Fruit fly (Drosophila melanogaster) whole organism, prepupa: ENCODE data around the gene CG31205.

Experiments
- Blimp-1 ChIP-seq: fragments of 200-800 bp; sonication (Bioruptor generic); optimal IDR thresholded peaks from 3 replicates; lab custom pipeline; 2017; ENCODE audit warnings: missing biosample characterization, missing genetic modification characterization, mild to moderate bottlenecking, moderate library complexity, missing genetic modification reagents
- CG10631 ChIP-seq: fragments of 200-800 bp; sonication (Bioruptor generic); optimal IDR thresholded peaks from 2 replicates; lab custom pipeline; 2016; ENCODE audit warnings: missing biosample characterization, missing genetic modification characterization
- CG10669 ChIP-seq: fragments of 200-800 bp; sonication (Bioruptor generic); optimal IDR thresholded peaks from 3 replicates; lab custom pipeline; 2018; ENCODE audit warnings: missing biosample characterization, mild to moderate bottlenecking, missing genetic modification characterization, moderate library complexity
- CG11294 ChIP-seq: fragments of 200-800 bp; sonication (Bioruptor generic); IDR thresholded peaks from 2 replicates; pipeline ENCODE4 v1.3.6; 2022; ENCODE audit warnings: missing biosample characterization, missing genetic modification characterization
- CG11762 ChIP-seq: fragments of 200-800 bp; sonication (Bioruptor generic); optimal IDR thresholded peaks from 3 replicates; lab custom pipeline; 2016; ENCODE audit warnings: missing biosample characterization, missing genetic modification characterization; ENCODE audit not compliant: insufficient read depth
- CG11902 ChIP-seq: fragments of 200-800 bp; sonication (Bioruptor generic); optimal IDR thresholded peaks from 3 replicates; lab custom pipeline; 2016; ENCODE audit warnings: missing biosample characterization, missing genetic modification characterization
- CG15336 ChIP-seq: fragments of 200-800 bp; sonication (Bioruptor generic); IDR thresholded peaks from 2 replicates; pipeline ENCODE4 v1.3.6; 2022; ENCODE audit warnings: missing biosample characterization, missing genetic modification characterization
- CG1621 ChIP-seq: fragments of 200-800 bp; sonication (Bioruptor generic); optimal IDR thresholded peaks from 3 replicates; lab custom pipeline; 2018; ENCODE audit warnings: missing biosample characterization, mild to moderate bottlenecking, missing genetic modification characterization
- CG16779 ChIP-seq: fragments of 200-800 bp; sonication (Bioruptor generic); optimal IDR thresholded peaks from 3 replicates; lab custom pipeline; 2017; ENCODE audit warnings: missing biosample characterization, mild to moderate bottlenecking, missing genetic modification characterization
- CG32006 ChIP-seq: fragments of 200-800 bp; sonication (Bioruptor generic); optimal IDR thresholded peaks from 3 replicates; lab custom pipeline; 2017; ENCODE audit warnings: missing biosample characterization, mild to moderate bottlenecking, missing genetic modification characterization
- CG3919 ChIP-seq: fragments of 200-800 bp; sonication (Bioruptor generic); optimal IDR thresholded peaks from 3 replicates; lab custom pipeline; 2016; ENCODE audit warnings: missing biosample characterization, missing genetic modification characterization
- CG4318 ChIP-seq: fragments of 200-800 bp; sonication (Bioruptor generic); optimal IDR thresholded peaks from 3 replicates; lab custom pipeline; 2017; ENCODE audit warnings: missing biosample characterization, mild to moderate bottlenecking, missing genetic modification characterization
- CG6276 ChIP-seq: fragments of 200-800 bp; sonication (Bioruptor generic); optimal IDR thresholded peaks from 2 replicates; lab custom pipeline; 2017; ENCODE audit warnings: missing biosample characterization, mild to moderate bottlenecking, missing genetic modification characterization
- CG6792 ChIP-seq: fragments of 200-800 bp; sonication (Bioruptor generic); optimal IDR thresholded peaks from 3 replicates; lab custom pipeline; 2016; ENCODE audit warnings: missing biosample characterization, missing genetic modification characterization
- CG6808 ChIP-seq: fragments of 200-800 bp; sonication (Bioruptor generic); optimal IDR thresholded peaks from 3 replicates; lab custom pipeline; 2017; ENCODE audit warnings: missing biosample characterization, missing genetic modification characterization, mild to moderate bottlenecking, moderate library complexity, missing genetic modification reagents
- CG6854 ChIP-seq: fragments of 200-800 bp; sonication (Bioruptor generic); optimal IDR thresholded peaks from 2 replicates; lab custom pipeline; 2017; ENCODE audit warnings: missing biosample characterization, mild to moderate bottlenecking, missing genetic modification characterization
- CG7368 ChIP-seq: fragments of 200-800 bp; sonication (Bioruptor generic); optimal IDR thresholded peaks from 3 replicates; lab custom pipeline; 2016; ENCODE audit warnings: missing biosample characterization, missing genetic modification characterization
- CG8119 ChIP-seq: fragments of 200-800 bp; sonication (Bioruptor generic); IDR thresholded peaks from 3 replicates; pipeline ENCODE4 v1.3.6; 2022; ENCODE audit warnings: missing biosample characterization, missing genetic modification characterization
- CG8319 ChIP-seq: fragments of 200-800 bp; sonication (Bioruptor generic); optimal IDR thresholded peaks from 3 replicates; lab custom pipeline; 2016; ENCODE audit warnings: missing biosample characterization, missing genetic modification characterization
- CG8632 ChIP-seq: fragments of 200-800 bp; sonication (Bioruptor generic); optimal IDR thresholded peaks from 3 replicates; lab custom pipeline; 2016; ENCODE audit warnings: missing biosample characterization, missing genetic modification characterization
- CG9139 ChIP-seq: fragments of 200-800 bp; sonication (Bioruptor generic); optimal IDR thresholded peaks from 3 replicates; lab custom pipeline; 2017; ENCODE audit warnings: missing biosample characterization, mild to moderate bottlenecking, missing genetic modification characterization
- Eip75B ChIP-seq: fragments of 200-800 bp; sonication (Bioruptor generic); optimal IDR thresholded peaks from 3 replicates; lab custom pipeline; 2016; ENCODE audit warnings: missing biosample characterization, missing genetic modification characterization
- Eip78C ChIP-seq: fragments of 200-800 bp; sonication (Bioruptor generic); peaks from one replicate; lab custom pipeline; 2016; ENCODE audit warnings: missing biosample characterization, missing genetic modification characterization
- Eip93F ChIP-seq: fragments of 200-800 bp; sonication (Bioruptor generic); optimal IDR thresholded peaks from 2 replicates; lab custom pipeline; 2016; ENCODE audit warnings: missing biosample characterization, mild to moderate bottlenecking, missing genetic modification characterization
- Ets21C ChIP-seq: fragments of 200-800 bp; sonication (Bioruptor generic); optimal IDR thresholded peaks from 3 replicates; lab custom pipeline; 2016; ENCODE audit warnings: missing biosample characterization, missing genetic modification characterization
- Gug ChIP-seq: fragments of 200-800 bp; sonication (Bioruptor generic); IDR thresholded peaks from 2 replicates; pipeline ENCODE4 v1.3.6; 2022; ENCODE audit warnings: missing biosample characterization, missing genetic modification characterization
- Hr38 ChIP-seq: sonication (Bioruptor generic); optimal IDR thresholded peaks from 2 replicates; lab custom pipeline; 2016; ENCODE audit warnings: missing biosample characterization, missing genetic modification characterization
- Hr39 ChIP-seq: fragments of 200-800 bp; sonication (Bioruptor generic); optimal IDR thresholded peaks from 2 replicates; lab custom pipeline; 2016; ENCODE audit warnings: missing biosample characterization, missing genetic modification characterization
- Hr4 ChIP-seq: fragments of 200-800 bp; sonication (Bioruptor generic); optimal IDR thresholded peaks from 3 replicates; lab custom pipeline; 2016; ENCODE audit warnings: missing biosample characterization, missing genetic modification characterization
- Lpt ChIP-seq: fragments of 200-800 bp; sonication (Bioruptor generic); optimal IDR thresholded peaks from 3 replicates; lab custom pipeline; 2016; ENCODE audit warnings: missing biosample characterization, missing genetic modification characterization
- Met ChIP-seq: fragments of 200-800 bp; sonication (Bioruptor generic); optimal IDR thresholded peaks from 3 replicates; lab custom pipeline; 2016; ENCODE audit warnings: missing biosample characterization, missing genetic modification characterization
- Smox ChIP-seq: fragments of 200-800 bp; sonication (Bioruptor generic); optimal IDR thresholded peaks from 3 replicates; lab custom pipeline; 2016; ENCODE audit warnings: missing biosample characterization, missing genetic modification characterization
- Sox102F ChIP-seq: fragments of 200-800 bp; sonication (Bioruptor generic); optimal IDR thresholded peaks from 2 replicates; lab custom pipeline; 2016; ENCODE audit warnings: missing biosample characterization, mild to moderate bottlenecking, missing genetic modification characterization
- Sox14 ChIP-seq: fragments of 200-800 bp; sonication (Bioruptor generic); optimal IDR thresholded peaks from 3 replicates; lab custom pipeline; 2016; ENCODE audit warnings: missing biosample characterization, missing genetic modification characterization
- Sox15 ChIP-seq: fragments of 200-800 bp; sonication (Bioruptor generic); optimal IDR thresholded peaks from 3 replicates; lab custom pipeline; 2016; ENCODE audit warnings: missing biosample characterization, missing genetic modification characterization
- achi ChIP-seq: fragments of 200-800 bp; sonication (Bioruptor generic); optimal IDR thresholded peaks from 3 replicates; lab custom pipeline; 2016; ENCODE audit warnings: missing biosample characterization, missing genetic modification characterization
- acj6 ChIP-seq: fragments of 200-800 bp; sonication (Bioruptor generic); optimal IDR thresholded peaks from 3 replicates; lab custom pipeline; 2016; ENCODE audit warnings: missing biosample characterization, missing genetic modification characterization
- cyc ChIP-seq: fragments of 200-800 bp; sonication (Bioruptor generic); optimal IDR thresholded peaks from 3 replicates; lab custom pipeline; 2016; ENCODE audit warnings: missing biosample characterization, missing genetic modification characterization
- dsx ChIP-seq: fragments of 200-800 bp; optimal IDR thresholded peaks from 3 replicates; lab custom pipeline; 2019; ENCODE audit warnings: missing biosample characterization, mild to moderate bottlenecking, missing genetic modification characterization, moderate library complexity; ENCODE audit not compliant: poor library complexity, severe bottlenecking
- eg ChIP-seq: fragments of 200-800 bp; sonication (Bioruptor generic); IDR thresholded peaks from 3 replicates; pipeline ENCODE4 v1.3.6; 2022; ENCODE audit warnings: missing biosample characterization, missing genetic modification characterization
- esn ChIP-seq: fragments of 200-800 bp; sonication (Bioruptor generic); optimal IDR thresholded peaks from 2 replicates; lab custom pipeline; 2016; ENCODE audit warnings: missing biosample characterization, mild to moderate bottlenecking, missing genetic modification characterization, moderate library complexity
- fd59A ChIP-seq: fragments of 200-800 bp; sonication (Bioruptor generic); optimal IDR thresholded peaks from 2 replicates; lab custom pipeline; 2017; ENCODE audit warnings: missing biosample characterization, mild to moderate bottlenecking, missing genetic modification characterization, missing genetic modification reagents
- fd85E ChIP-seq: fragments of 200-800 bp; sonication (Bioruptor generic); optimal IDR thresholded peaks from 3 replicates; lab custom pipeline; 2016; ENCODE audit warnings: missing biosample characterization, missing genetic modification characterization
- fkh ChIP-seq: fragments of 200-800 bp; sonication (Bioruptor generic); optimal IDR thresholded peaks from 3 replicates; lab custom pipeline; 2017; ENCODE audit warnings: missing biosample characterization, mild to moderate bottlenecking, missing genetic modification characterization, moderate library complexity
- lz ChIP-seq: fragments of 200-800 bp; sonication (Bioruptor generic); optimal IDR thresholded peaks from 3 replicates; lab custom pipeline; 2016; ENCODE audit warnings: missing biosample characterization, missing genetic modification characterization
- net ChIP-seq: fragments of 200-800 bp; sonication (Bioruptor generic); optimal IDR thresholded peaks from 3 replicates; lab custom pipeline; 2016; ENCODE audit warnings: missing biosample characterization, missing genetic modification characterization
- spab ChIP-seq: fragments of 200-800 bp; sonication (Bioruptor generic); optimal IDR thresholded peaks from 2 replicates; lab custom pipeline; 2017; ENCODE audit warnings: missing biosample characterization, mild to moderate bottlenecking, missing genetic modification characterization, missing genetic modification reagents
- ss ChIP-seq, 2 experiments: fragments of 200-800 bp; sonication (Bioruptor generic); optimal IDR thresholded peaks; 2 replicates in 1 of 2; 3 replicates in 1 of 2; lab custom pipeline; 2017 to 2018; ENCODE audit warnings: mild to moderate bottlenecking in 2 of 2, missing biosample characterization in 2 of 2, missing genetic modification characterization in 2 of 2, moderate library complexity in 1 of 2
- svp ChIP-seq: fragments of 200-800 bp; sonication (Bioruptor generic); peaks from one replicate; lab custom pipeline; 2016; ENCODE audit warnings: missing biosample characterization, missing genetic modification characterization
- topi ChIP-seq: fragments of 200-800 bp; sonication (Bioruptor generic); optimal IDR thresholded peaks from 3 replicates; lab custom pipeline; 2016; ENCODE audit warnings: missing biosample characterization, missing genetic modification characterization
- vri ChIP-seq: fragments of 200-800 bp; sonication (Bioruptor generic); optimal IDR thresholded peaks from 3 replicates; lab custom pipeline; 2016; ENCODE audit warnings: missing biosample characterization, mild to moderate bottlenecking, missing genetic modification characterization

CG31205 gene

dm6 chr3R:20778285-20778926, 47.0 kb downstream of the CG31205 start:
- TF ChIP-seq CG1621 (tag; lab: Kevin White, UChicago), result peak; percentile 94
- peak; percentile 93 for TF ChIP-seq vri (GFP tag; lab: Kevin White, UChicago)
- TF ChIP-seq CG11902 (GFP tag; lab: Kevin White, UChicago), result no peak
- no peak for TF ChIP-seq Sox15
- TF ChIP-seq net (GFP tag; lab: Kevin White, UChicago), result peak; percentile 89
- TF ChIP-seq Sox102F (GFP tag; lab: Kevin White, UChicago), result peak; percentile 79
- TF ChIP-seq ss (GFP tag; optimal IDR thresholded peaks at IDR 0.05; lab: Kevin White, UChicago), result peak; percentile 99
- peak; percentile 97 for TF ChIP-seq Eip93F (GFP tag; lab: Kevin White, UChicago)
- peak; percentile 88 for TF ChIP-seq CG7368 (GFP tag; lab: Kevin White, UChicago)
- peak; percentile 7 for TF ChIP-seq CG4318 (GFP tag; lab: Kevin White, UChicago)
- TF ChIP-seq Hr39 (GFP tag; lab: Kevin White, UChicago), result no peak
- TF ChIP-seq fkh (GFP tag; lab: Kevin White, UChicago), result no peak
- TF ChIP-seq Gug, result peak; percentile 93
- TF ChIP-seq fd85E (GFP tag; lab: Kevin White, UChicago), result peak; percentile 98
- peak; percentile 98 for TF ChIP-seq CG9139 (GFP tag; lab: Kevin White, UChicago)
- TF ChIP-seq acj6, result peak; percentile 16
- peak; percentile 80 for TF ChIP-seq CG6792 (GFP tag; lab: Kevin White, UChicago)
- TF ChIP-seq eg (GFP tag; lab: Robert Waterston, UW), result peak; percentile 98
- peak; percentile 95 for TF ChIP-seq CG6808 (GFP tag; lab: Kevin White, UChicago)
- TF ChIP-seq svp (GFP tag; lab: Kevin White, UChicago), result peak; percentile 94
- TF ChIP-seq CG11294 (GFP tag; lab: Robert Waterston, UW), result peak; percentile 89
- peak; percentile 79 for TF ChIP-seq CG32006 (GFP tag; lab: Kevin White, UChicago)
- peak; percentile 31 for TF ChIP-seq Ets21C (GFP tag; lab: Kevin White, UChicago)
- TF ChIP-seq esn (GFP tag; lab: Kevin White, UChicago), result peak; percentile 69
- TF ChIP-seq Lpt (GFP tag; lab: Kevin White, UChicago), result peak; percentile 90
- peak; percentile 97 for TF ChIP-seq CG16779 (tag; lab: Kevin White, UChicago)
- TF ChIP-seq dsx (GFP tag; lab: Kevin White, UChicago), result peak; percentile 94
- TF ChIP-seq Eip75B (GFP tag; lab: Kevin White, UChicago), result peak; percentile 84
- peak; percentile 87 for TF ChIP-seq CG3919 (GFP tag; lab: Kevin White, UChicago)
- TF ChIP-seq achi (GFP tag; lab: Kevin White, UChicago), result peak; percentile 62
- TF ChIP-seq CG11762 (GFP tag; lab: Kevin White, UChicago), result peak; percentile 88
- TF ChIP-seq CG6854 (GFP tag; lab: Kevin White, UChicago), result peak; percentile 97
- peak; percentile 17 for TF ChIP-seq cyc (GFP tag; lab: Kevin White, UChicago)
- peak; percentile 77 for TF ChIP-seq CG8319 (GFP tag; lab: Kevin White, UChicago)
- TF ChIP-seq Blimp-1 (GFP tag; lab: Kevin White, UChicago), result peak; percentile 73
- peak; percentile 37 for TF ChIP-seq lz (GFP tag; lab: Kevin White, UChicago)
- peak; percentile 82 for TF ChIP-seq topi
- no peak for TF ChIP-seq Hr38
- peak; percentile 93 for TF ChIP-seq spab (GFP tag; lab: Kevin White, UChicago)
- TF ChIP-seq fd59A (GFP tag; lab: Kevin White, UChicago), result peak; percentile 83
- peak; percentile 71 for TF ChIP-seq Met (GFP tag; lab: Kevin White, UChicago)
- TF ChIP-seq Smox (GFP tag; lab: Kevin White, UChicago), result peak; percentile 54
- TF ChIP-seq CG6276 (GFP tag; lab: Kevin White, UChicago), result peak; percentile 96
- TF ChIP-seq CG8632 (GFP tag; lab: Kevin White, UChicago), result peak; percentile 89
- TF ChIP-seq CG10631 (GFP tag; lab: Kevin White, UChicago), result no peak
- peak; percentile 71 for TF ChIP-seq Sox14
- peak; percentile 88 for TF ChIP-seq CG10669 (GFP tag; lab: Kevin White, UChicago)
- peak; percentile 94 for TF ChIP-seq Eip78C (GFP tag; lab: Kevin White, UChicago)
- TF ChIP-seq Hr4 (GFP tag; lab: Kevin White, UChicago), result peak; percentile 52
- peak; percentile 98 for TF ChIP-seq CG15336
- TF ChIP-seq CG8119, result peak; percentile 98
